Fruit fly (Drosophila melanogaster) whole organism, wandering third instar larva: Measurements from ENCODE around the gene Obp83ef.

Experiments
- Abd-B ChIP-seq: fragments of >200 bp; optimal IDR thresholded peaks from 2 replicates; lab custom pipeline; 2017; ENCODE audit warnings: missing biosample characterization, missing genetic modification characterization
- Mio ChIP-seq: sonication (Bioruptor generic); optimal IDR thresholded peaks from 2 replicates; lab custom pipeline; 2016; ENCODE audit warnings: missing biosample characterization, missing genetic modification characterization
- dmrt93B ChIP-seq: fragments of 200-800 bp; sonication (Bioruptor generic); optimal IDR thresholded peaks from 2 replicates; lab custom pipeline; 2018; ENCODE audit warnings: missing biosample characterization, mild to moderate bottlenecking, missing genetic modification characterization

Obp83ef gene

dm6 chr3R:6078183-6078582 lies 32.7 kb downstream of the Obp83ef start, which contains the start of gene Or83c:
TSS of gene Or83c (minus strand) at chr3R:6078283.
- TF ChIP-seq Mio (GFP tag; lab: Kevin White, UChicago) (no peak), Abd-B (GFP tag; lab: Kevin White, UChicago) (no peak), dmrt93B (no peak)
- TF ChIP-seq, all 38 proteins: peak for 0
